Worm (Caenorhabditis elegans): Measurements from ENCODE around the gene talp-3.

The talp-3 gene

ce11 chrIV:14617498-14617897 lies 35.7 kb downstream of the talp-3 start:
- TF ChIP-seq sptf-1 (tag; optimal IDR thresholded peaks at IDR 0.05), result no peak
- peak; percentile 34 for TF ChIP-seq pha-4 (tag; optimal IDR thresholded peaks at IDR 0.05)

ce11 chrIV:14617059-14617458 lies 36.1 kb downstream of the talp-3 start:
- TF ChIP-seq ceh-43 (GFP tag; optimal IDR thresholded peaks at IDR 0.05) (no peak), pha-4 (tag; optimal IDR thresholded peaks at IDR 0.05) (no peak), tbx-8 (GFP tag; optimal IDR thresholded peaks at IDR 0.05) (no peak), ceh-83 (GFP tag; optimal IDR thresholded peaks at IDR 0.05) (no peak), M03D4.4 (tag; optimal IDR thresholded peaks at IDR 0.05) (no peak), drap-1 (GFP tag; optimal IDR thresholded peaks at IDR 0.05) (no peak), flh-1 (GFP tag; optimal IDR thresholded peaks at IDR 0.05) (no peak), blmp-1 (tag; optimal IDR thresholded peaks at IDR 0.05) (no peak), bed-3 (GFP tag; optimal IDR thresholded peaks at IDR 0.05) (no peak), zip-8 (tag; optimal IDR thresholded peaks at IDR 0.05) (no peak), nhr-237 (tag; optimal IDR thresholded peaks at IDR 0.05) (no peak), sem-2 (GFP tag; optimal IDR thresholded peaks at IDR 0.05) (no peak), unc-39 (tag; optimal IDR thresholded peaks at IDR 0.05) (no peak), elt-3 (tag; optimal IDR thresholded peaks at IDR 0.05) (no peak), unc-62 (GFP tag; optimal IDR thresholded peaks at IDR 0.05) (no peak), nhr-2 (tag; optimal IDR thresholded peaks at IDR 0.05) (no peak)

- TF ChIP-seq snpc-4 (tag; optimal IDR thresholded peaks at IDR 0.05), result no peak
- TF ChIP-seq mls-2 (tag; optimal IDR thresholded peaks at IDR 0.05), result no peak
- TF ChIP-seq drap-1 (GFP tag; optimal IDR thresholded peaks at IDR 0.05), result no peak
- TF ChIP-seq hlh-1 (tag; optimal IDR thresholded peaks at IDR 0.05), result no peak
- TF ChIP-seq lin-32 (GFP tag; optimal IDR thresholded peaks at IDR 0.05), result no peak
- TF ChIP-seq nhr-2 (tag; optimal IDR thresholded peaks at IDR 0.05), result no peak
- no peak for TF ChIP-seq mep-1 (tag; optimal IDR thresholded peaks at IDR 0.05)
These were observed 36.9 kb downstream of the talp-3 start, which contains the start of gene dmd-6 for ce11 chrIV:14616303-14616702. dmd-6 (plus strand) TSS chrIV:14616603.

- TF ChIP-seq lin-13 (tag; optimal IDR thresholded peaks at IDR 0.05) (no peak), nhr-76 (tag; optimal IDR thresholded peaks at IDR 0.05) (no peak), sem-2 (GFP tag; optimal IDR thresholded peaks at IDR 0.05) (no peak), bed-3 (GFP tag; optimal IDR thresholded peaks at IDR 0.05) (no peak), unc-120 (tag; optimal IDR thresholded peaks at IDR 0.05; ENCODE audit: poor library complexity, severe bottlenecking) (no peak), blmp-1 (tag; optimal IDR thresholded peaks at IDR 0.05) (no peak), ztf-11 (tag; optimal IDR thresholded peaks at IDR 0.05) (no peak), nhr-28 (tag; optimal IDR thresholded peaks at IDR 0.05) (no peak), mls-2 (tag; optimal IDR thresholded peaks at IDR 0.05) (no peak), flh-1 (GFP tag; optimal IDR thresholded peaks at IDR 0.05) (no peak), tbx-8 (GFP tag; optimal IDR thresholded peaks at IDR 0.05) (no peak), zip-8 (tag; optimal IDR thresholded peaks at IDR 0.05) (no peak), nhr-2 (tag; optimal IDR thresholded peaks at IDR 0.05) (no peak), drap-1 (GFP tag; optimal IDR thresholded peaks at IDR 0.05) (no peak), unc-39 (tag; optimal IDR thresholded peaks at IDR 0.05) (no peak), nhr-237 (tag; optimal IDR thresholded peaks at IDR 0.05) (no peak), cnd-1 (tag; optimal IDR thresholded peaks at IDR 0.05) (no peak)
These were observed 38.9 kb downstream of the talp-3 start for ce11 chrIV:14614176-14614740.

- TF ChIP-seq pha-4 (tag; optimal IDR thresholded peaks at IDR 0.05) (no peak), blmp-1 (tag; optimal IDR thresholded peaks at IDR 0.05) (no peak)
These were observed 39.8 kb downstream of the talp-3 start for ce11 chrIV:14613375-14613774.

- TF ChIP-seq nhr-28 (tag; optimal IDR thresholded peaks at IDR 0.05) (no peak), nhr-76 (tag; optimal IDR thresholded peaks at IDR 0.05) (no peak), blmp-1 (tag; optimal IDR thresholded peaks at IDR 0.05) (no peak), zip-8 (tag; optimal IDR thresholded peaks at IDR 0.05) (no peak), ceh-83 (GFP tag; optimal IDR thresholded peaks at IDR 0.05) (no peak), tbx-8 (GFP tag; optimal IDR thresholded peaks at IDR 0.05) (no peak), ceh-39 (tag; optimal IDR thresholded peaks at IDR 0.05) (no peak), hlh-1 (tag; optimal IDR thresholded peaks at IDR 0.05) (no peak), nhr-237 (tag; optimal IDR thresholded peaks at IDR 0.05) (peak; percentile 31), unc-62 (GFP tag; optimal IDR thresholded peaks at IDR 0.05) (peak; percentile 64), mab-5 (tag; optimal IDR thresholded peaks at IDR 0.05) (peak; percentile 24), nhr-2 (tag; optimal IDR thresholded peaks at IDR 0.05) (no peak), lsy-2 (tag; optimal IDR thresholded peaks at IDR 0.05) (no peak), nhr-12 (tag; optimal IDR thresholded peaks at IDR 0.05) (no peak), sem-2 (GFP tag; optimal IDR thresholded peaks at IDR 0.05) (no peak), lin-13 (tag; optimal IDR thresholded peaks at IDR 0.05) (no peak), unc-39 (tag; optimal IDR thresholded peaks at IDR 0.05) (no peak), snpc-4 (tag; optimal IDR thresholded peaks at IDR 0.05) (no peak), ztf-11 (tag; optimal IDR thresholded peaks at IDR 0.05) (no peak), elt-3 (tag; optimal IDR thresholded peaks at IDR 0.05) (no peak), unc-120 (tag; optimal IDR thresholded peaks at IDR 0.05; ENCODE audit: poor library complexity, severe bottlenecking) (peak; percentile 51)
These were observed 40.4 kb downstream of the talp-3 start for ce11 chrIV:14612547-14613329.

Data from whole organism, mixed stage, embryonic.